Worm (Caenorhabditis elegans) whole organism, L2 larva: ENCODE data around the gene fmo-4.

Source experiments
- C34F6.9 ChIP-seq: fragments of 150-350 bp; optimal IDR thresholded peaks from 2 replicates; lab custom pipeline; 2014; ENCODE audit warnings: missing biosample characterization, missing genetic modification characterization
- F13H6.1 ChIP-seq: sonication (generic microtip); optimal IDR thresholded peaks from 2 replicates; lab custom pipeline; 2016; ENCODE audit warnings: missing genetic modification characterization, missing compliant biosample characterization
- R02D3.7 ChIP-seq: fragments of 150-350 bp; optimal IDR thresholded peaks from 2 replicates; lab custom pipeline; 2014; ENCODE audit warnings: missing biosample characterization, missing genetic modification characterization
- Y55F3AM.14 ChIP-seq: fragments of 200-800 bp; sonication (Bioruptor generic); optimal IDR thresholded peaks from 2 replicates; lab custom pipeline; 2018; ENCODE audit warnings: mild to moderate bottlenecking, missing genetic modification characterization, missing compliant biosample characterization
- alr-1 ChIP-seq: fragments of 150-350 bp; optimal IDR thresholded peaks from 2 replicates; lab custom pipeline; 2014; ENCODE audit warnings: missing biosample characterization, missing genetic modification characterization
- aly-2 ChIP-seq: fragments of 150-350 bp; optimal IDR thresholded peaks from 2 replicates; lab custom pipeline; 2014; ENCODE audit warnings: missing biosample characterization, missing genetic modification characterization
- ama-1 ChIP-seq: fragments of 150-350 bp; optimal IDR thresholded peaks from 2 replicates; lab custom pipeline; 2018; ENCODE audit warnings: inconsistent platforms
- blmp-1 ChIP-seq: sonication (generic microtip); optimal IDR thresholded peaks from 2 replicates; lab custom pipeline; 2017; ENCODE audit warnings: missing genetic modification characterization, mild to moderate bottlenecking, missing compliant biosample characterization, antibody characterized with exemption, moderate library complexity; ENCODE audit not compliant: insufficient read depth
- ceh-16 ChIP-seq: fragments of 150-350 bp; optimal IDR thresholded peaks from 2 replicates; lab custom pipeline; 2014; ENCODE audit warnings: missing biosample characterization, missing genetic modification characterization
- ceh-82 ChIP-seq: fragments of 150-350 bp; optimal IDR thresholded peaks from 2 replicates; lab custom pipeline; 2014; ENCODE audit warnings: missing biosample characterization, missing genetic modification characterization
- crh-2 ChIP-seq: sonication (generic microtip); optimal IDR thresholded peaks from 2 replicates; lab custom pipeline; 2017; ENCODE audit warnings: missing biosample characterization, missing genetic modification characterization
- dmd-4 ChIP-seq: sonication (generic microtip); optimal IDR thresholded peaks from 2 replicates; lab custom pipeline; 2017; ENCODE audit warnings: missing biosample characterization, missing genetic modification characterization
- elt-1 ChIP-seq: fragments of 150-350 bp; optimal IDR thresholded peaks from 2 replicates; lab custom pipeline; 2014; ENCODE audit warnings: missing biosample characterization, missing genetic modification characterization
- elt-3 ChIP-seq: sonication (generic microtip); optimal IDR thresholded peaks from 2 replicates; lab custom pipeline; 2017; ENCODE audit warnings: missing biosample characterization, missing genetic modification characterization
- fos-1 ChIP-seq: fragments of 150-350 bp; optimal IDR thresholded peaks from 2 replicates; lab custom pipeline; 2014; ENCODE audit warnings: missing biosample characterization, missing genetic modification characterization
- gmeb-1 ChIP-seq: fragments of 150-350 bp; optimal IDR thresholded peaks from 2 replicates; lab custom pipeline; 2014; ENCODE audit warnings: missing biosample characterization, missing genetic modification characterization
- lin-11 ChIP-seq: fragments of 150-350 bp; sonication (generic microtip); optimal IDR thresholded peaks from 2 replicates; lab custom pipeline; 2014; ENCODE audit warnings: missing biosample characterization, missing genetic modification characterization, inconsistent platforms, mixed read lengths
- lin-13 ChIP-seq: fragments of 150-350 bp; optimal IDR thresholded peaks from 2 replicates; lab custom pipeline; 2014; ENCODE audit warnings: missing biosample characterization, missing genetic modification reagents, missing genetic modification characterization
- lin-39 ChIP-seq: fragments of 150-350 bp; optimal IDR thresholded peaks from 2 replicates; lab custom pipeline; 2014; ENCODE audit warnings: missing biosample characterization, missing genetic modification reagents, missing genetic modification characterization
- lsy-2 ChIP-seq, 2 experiments: fragments of 150-350 bp in 1 of 2; sonication (generic microtip) in 1 of 2; optimal IDR thresholded peaks; 2 replicates each; lab custom pipeline; 2014 to 2017; ENCODE audit warnings: missing biosample characterization in 2 of 2, missing genetic modification characterization in 2 of 2
- mbf-1 ChIP-seq: sonication (generic microtip); optimal IDR thresholded peaks from 2 replicates; lab custom pipeline; 2017; ENCODE audit warnings: missing biosample characterization, missing genetic modification characterization
- mdl-1 ChIP-seq, 2 experiments: fragments of 150-350 bp in 1 of 2; sonication (generic microtip) in 1 of 2; optimal IDR thresholded peaks; 2 replicates each; lab custom pipeline; 2017; ENCODE audit warnings: missing biosample characterization in 2 of 2, missing genetic modification characterization in 2 of 2
- nhr-10 ChIP-seq: sonication (generic microtip); optimal IDR thresholded peaks from 2 replicates; lab custom pipeline; 2017; ENCODE audit warnings: missing biosample characterization, missing genetic modification characterization
- nhr-11 ChIP-seq: fragments of 150-350 bp; optimal IDR thresholded peaks from 2 replicates; lab custom pipeline; 2014; ENCODE audit warnings: missing biosample characterization, missing genetic modification characterization
- nhr-12 ChIP-seq: fragments of 150-350 bp; optimal IDR thresholded peaks from 2 replicates; lab custom pipeline; 2014; ENCODE audit warnings: missing biosample characterization, missing genetic modification characterization
- nhr-129 ChIP-seq: fragments of 150-350 bp; optimal IDR thresholded peaks from 2 replicates; lab custom pipeline; 2014; ENCODE audit warnings: missing biosample characterization, missing genetic modification characterization
- nhr-21 ChIP-seq: fragments of 150-350 bp; optimal IDR thresholded peaks from 2 replicates; lab custom pipeline; 2014; ENCODE audit warnings: missing biosample characterization, missing genetic modification characterization
- nhr-23 ChIP-seq: fragments of 150-350 bp; optimal IDR thresholded peaks from 2 replicates; lab custom pipeline; 2014; ENCODE audit warnings: missing biosample characterization, missing genetic modification reagents, missing genetic modification characterization
- nhr-237 ChIP-seq: fragments of 150-350 bp; optimal IDR thresholded peaks from 2 replicates; lab custom pipeline; 2014; ENCODE audit warnings: missing biosample characterization, missing genetic modification characterization
- nhr-25 ChIP-seq: fragments of 150-350 bp; sonication (generic microtip); optimal IDR thresholded peaks from 3 replicates; lab custom pipeline; 2014; ENCODE audit warnings: missing biosample characterization, missing genetic modification characterization
- nhr-77 ChIP-seq: fragments of 150-350 bp; optimal IDR thresholded peaks from 2 replicates; lab custom pipeline; 2014; ENCODE audit warnings: missing biosample characterization, missing genetic modification characterization
- peb-1 ChIP-seq: fragments of 150-350 bp; optimal IDR thresholded peaks from 2 replicates; lab custom pipeline; 2014; ENCODE audit warnings: missing biosample characterization, missing genetic modification characterization
- sem-4 ChIP-seq: fragments of 150-350 bp; optimal IDR thresholded peaks from 2 replicates; lab custom pipeline; 2014; ENCODE audit warnings: missing biosample characterization, missing genetic modification reagents, missing genetic modification characterization
- skn-1 ChIP-seq: sonication (generic microtip); optimal IDR thresholded peaks from 2 replicates; lab custom pipeline; 2017; ENCODE audit warnings: missing biosample characterization, missing genetic modification characterization
- sma-3 ChIP-seq: sonication (generic microtip); optimal IDR thresholded peaks from 2 replicates; lab custom pipeline; 2016; ENCODE audit warnings: missing genetic modification reagents, missing genetic modification characterization, missing compliant biosample characterization
- sma-9 ChIP-seq, 2 experiments: fragments of 150-350 bp in 1 of 2; sonication (generic microtip) in 1 of 2; optimal IDR thresholded peaks; 2 replicates each; lab custom pipeline; 2014 to 2016; ENCODE audit warnings: missing genetic modification characterization in 2 of 2, mild to moderate bottlenecking in 1 of 2, missing biosample characterization in 1 of 2, missing compliant biosample characterization in 1 of 2, missing genetic modification reagents in 1 of 2, moderate library complexity in 1 of 2
- snpc-4 ChIP-seq: fragments of 150-350 bp; optimal IDR thresholded peaks from 2 replicates; lab custom pipeline; 2014; ENCODE audit warnings: missing biosample characterization, missing genetic modification characterization
- unc-39 ChIP-seq: fragments of 150-350 bp; optimal IDR thresholded peaks from 2 replicates; lab custom pipeline; 2014; ENCODE audit warnings: missing biosample characterization, missing genetic modification characterization
- unc-55 ChIP-seq: fragments of 150-350 bp; sonication (generic microtip); optimal IDR thresholded peaks from 3 replicates; lab custom pipeline; 2014; ENCODE audit warnings: missing biosample characterization, missing genetic modification reagents, missing genetic modification characterization
- unc-62 ChIP-seq: fragments of 150-350 bp; optimal IDR thresholded peaks from 2 replicates; lab custom pipeline; 2014; ENCODE audit warnings: missing biosample characterization, missing genetic modification reagents, missing genetic modification characterization
- zag-1 ChIP-seq: fragments of 150-350 bp; optimal IDR thresholded peaks from 2 replicates; lab custom pipeline; 2014; ENCODE audit warnings: missing biosample characterization, missing genetic modification characterization
- ztf-1 ChIP-seq: fragments of 200-800 bp; sonication (Bioruptor generic); conservative IDR thresholded peaks from 2 replicates; pipeline ENCODE4 v1.3.6; 2022; ENCODE audit warnings: missing genetic modification characterization, missing compliant biosample characterization
- ztf-11 ChIP-seq: sonication (generic microtip); optimal IDR thresholded peaks from 2 replicates; lab custom pipeline; 2017; ENCODE audit warnings: missing biosample characterization, missing genetic modification characterization
- ztf-4 ChIP-seq: fragments of 150-350 bp; optimal IDR thresholded peaks from 2 replicates; lab custom pipeline; 2014; ENCODE audit warnings: missing biosample characterization, missing genetic modification characterization

fmo-4 gene

DNA sequence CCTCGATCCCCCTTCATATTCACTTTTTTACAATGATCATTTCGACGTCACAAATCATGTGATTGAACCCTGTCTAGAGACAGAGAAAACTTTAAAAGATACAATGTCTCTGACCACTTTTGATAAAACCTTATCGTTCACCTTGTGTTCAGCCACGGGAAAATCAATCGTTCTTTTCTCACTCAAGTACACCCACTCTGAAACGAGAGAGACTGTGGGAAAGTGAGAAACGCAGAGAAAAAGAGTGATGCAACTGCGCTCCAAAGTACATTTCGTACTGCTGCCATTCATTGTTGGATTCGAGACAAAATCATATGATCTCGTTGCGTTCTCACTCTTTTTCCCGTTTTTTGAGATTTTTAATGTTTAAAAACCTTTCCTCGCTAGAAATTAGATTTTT, 41.3 kb downstream of the fmo-4 start (continued):
- peak; percentile 88 for TF ChIP-seq gmeb-1 (tag; lab: Kevin White, UChicago)
- TF ChIP-seq, all 48 proteins: peak for 23

DNA sequence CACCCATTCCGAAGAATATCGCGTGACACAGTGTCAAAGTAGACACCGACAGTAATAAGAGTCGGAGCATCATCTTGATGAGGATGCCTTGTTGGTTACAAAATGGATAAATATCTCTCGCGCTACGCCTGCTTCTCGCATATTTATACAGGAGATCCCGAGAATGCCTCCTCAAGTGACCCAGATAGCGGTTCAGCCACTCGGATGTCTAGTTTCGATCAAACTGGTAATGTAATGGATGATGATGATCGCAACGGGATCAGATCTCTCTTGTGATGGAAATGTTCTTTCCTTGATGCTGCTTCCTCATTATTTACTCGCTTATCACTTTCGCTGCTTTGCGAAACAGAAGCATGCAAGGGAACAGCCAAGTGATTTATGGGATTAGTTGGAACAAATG, 42.7 kb downstream of the fmo-4 start, which contains the start of gene grl-17:
Gene grl-17 (minus strand): TSS at position 101 of the 400 bp plus-strand sequence.
- no peak for TF ChIP-seq aly-2 (tag; lab: Kevin White, UChicago)
- TF ChIP-seq lsy-2 (tag; optimal IDR thresholded peaks at IDR 0.05; lab: Kevin White, UChicago), result no peak
- TF ChIP-seq sma-9 (GFP tag; optimal IDR thresholded peaks at IDR 0.05; lab: Kevin White, UChicago), result no peak
- TF ChIP-seq sma-9 (tag; optimal IDR thresholded peaks at IDR 0.05; lab: Kevin White, UChicago), result no peak
- no peak for TF ChIP-seq mbf-1 (tag; lab: Kevin White, UChicago)
- TF ChIP-seq nhr-23 (tag; lab: Kevin White, UChicago), result no peak
- no peak for TF ChIP-seq nhr-129
- no peak for TF ChIP-seq nhr-11
- no peak for TF ChIP-seq gmeb-1 (tag; lab: Kevin White, UChicago)
- TF ChIP-seq R02D3.7 (tag; lab: Kevin White, UChicago), result no peak
- no peak for TF ChIP-seq crh-2
- no peak for TF ChIP-seq lin-13 (GFP tag; lab: Kevin White, UChicago)
- TF ChIP-seq elt-1 (tag; lab: Kevin White, UChicago), result no peak
- no peak for TF ChIP-seq ceh-16 (tag; lab: Kevin White, UChicago)
- no peak for TF ChIP-seq nhr-25 (tag; lab: Kevin White, UChicago)
- no peak for TF ChIP-seq sem-4 (tag; lab: Kevin White, UChicago)
- TF ChIP-seq fos-1, result no peak
- no peak for TF ChIP-seq lin-11 (tag; lab: Kevin White, UChicago)

DNA sequence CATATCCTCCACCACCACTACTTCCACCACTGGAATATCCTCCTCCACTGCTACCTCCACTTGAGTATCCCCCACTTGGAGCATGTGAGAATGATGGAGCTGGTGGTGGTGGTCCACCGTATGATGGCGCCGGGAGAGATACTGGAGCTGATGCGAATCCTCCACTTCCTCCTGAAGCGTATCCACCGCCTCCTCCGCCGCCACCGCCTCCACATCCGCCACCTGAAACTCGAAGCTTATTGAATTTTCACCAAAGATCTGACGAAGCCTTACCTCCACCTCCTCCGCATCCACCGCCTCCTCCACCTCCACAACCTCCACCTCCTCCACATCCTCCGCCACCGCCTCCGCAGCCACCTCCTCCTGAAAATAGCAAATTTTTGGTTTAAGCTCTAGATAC, 43.8 kb downstream of the fmo-4 start:
- TF ChIP-seq alr-1, result no peak
- TF ChIP-seq ama-1 (lab: Kevin White, UChicago), result no peak
- no peak for TF ChIP-seq Y55F3AM.14 (GFP tag; lab: Kevin White, UChicago)
- no peak for TF ChIP-seq gmeb-1 (tag; lab: Kevin White, UChicago)

DNA sequence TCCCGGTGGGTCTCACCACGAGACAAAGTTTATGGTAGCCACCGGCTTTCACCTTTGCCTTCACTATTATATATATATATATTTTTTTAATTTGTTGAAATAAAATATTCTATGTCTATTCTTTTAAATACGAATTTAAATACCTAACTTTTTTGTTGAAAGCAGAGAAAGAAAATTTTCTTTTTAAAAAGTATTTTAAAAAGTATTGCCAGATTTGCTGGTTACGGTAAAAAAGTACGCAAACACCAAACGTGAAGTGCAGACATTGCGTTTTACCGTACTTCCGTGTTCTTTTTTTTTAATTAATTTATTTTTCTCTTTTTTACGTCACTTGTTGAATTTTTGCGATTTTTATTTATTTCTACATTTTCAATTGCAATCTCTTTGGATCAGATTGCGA, 46.5 kb downstream of the fmo-4 start, which contains the start of gene C56A3.8:
Gene C56A3.8 (plus strand): TSS at position 301 of the 400 bp plus-strand sequence.
- no peak for TF ChIP-seq blmp-1 (tag; lab: Kevin White, UChicago)
- TF ChIP-seq skn-1 (tag; lab: Kevin White, UChicago), result no peak
- TF ChIP-seq ceh-82, result no peak
- no peak for TF ChIP-seq lsy-2 (tag; optimal IDR thresholded peaks at IDR 0.05; lab: Kevin White, UChicago)
- no peak for TF ChIP-seq mbf-1 (tag; lab: Kevin White, UChicago)
- TF ChIP-seq fos-1, result no peak
- no peak for TF ChIP-seq elt-3 (tag; lab: Kevin White, UChicago)
- TF ChIP-seq unc-39, result no peak

DNA sequence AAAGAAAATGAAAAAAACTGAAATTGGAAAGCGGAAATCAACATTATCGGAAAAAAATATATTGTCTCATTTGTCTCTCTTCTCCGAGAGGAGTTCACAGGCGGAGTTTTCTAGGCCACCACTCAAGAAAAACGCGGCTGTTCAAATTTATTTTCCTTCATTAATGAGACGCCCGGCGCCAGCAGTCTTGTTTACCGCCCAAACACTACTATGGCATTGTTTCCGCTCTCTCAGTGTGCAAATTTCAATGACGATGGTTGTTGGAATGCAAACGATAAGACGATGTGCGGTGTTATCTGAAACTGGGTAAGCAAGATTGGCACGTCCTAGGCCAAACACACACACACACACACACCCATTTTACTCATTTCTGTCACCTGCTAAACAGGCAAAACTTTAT, 49.8 kb downstream of the fmo-4 start, which contains the start of gene cav-2:
Gene cav-2 (plus strand): TSS at position 359 of the 400 bp plus-strand sequence.
- peak; percentile 84 for TF ChIP-seq crh-2
- peak; percentile 96 for TF ChIP-seq gmeb-1 (tag; lab: Kevin White, UChicago)
- TF ChIP-seq ceh-16 (tag; lab: Kevin White, UChicago), result no peak
- TF ChIP-seq ztf-1 (GFP tag; lab: Robert Waterston, UW), result no peak
- TF ChIP-seq nhr-12 (tag; lab: Kevin White, UChicago), result no peak
- no peak for TF ChIP-seq alr-1
- TF ChIP-seq ztf-11 (tag; lab: Kevin White, UChicago), result no peak
- peak; percentile 83 for TF ChIP-seq sma-3 (GFP tag; lab: Kevin White, UChicago)
- no peak for TF ChIP-seq dmd-4 (tag; lab: Kevin White, UChicago)
- no peak for TF ChIP-seq skn-1 (tag; lab: Kevin White, UChicago)
- TF ChIP-seq lin-13 (GFP tag; lab: Kevin White, UChicago), result peak; percentile 64
- no peak for TF ChIP-seq ztf-4
- no peak for TF ChIP-seq lin-39 (tag; lab: Kevin White, UChicago)
- TF ChIP-seq nhr-10 (tag; lab: Kevin White, UChicago), result no peak
- TF ChIP-seq mdl-1 (tag; optimal IDR thresholded peaks at IDR 0.05; lab: Kevin White, UChicago), result peak in 1 of 2 experiments; percentile 13
- no peak for TF ChIP-seq nhr-237
- peak; percentile 82 for TF ChIP-seq C34F6.9 (tag; lab: Kevin White, UChicago)
- peak; percentile 81 for TF ChIP-seq F13H6.1 (tag; lab: Kevin White, UChicago)
- no peak for TF ChIP-seq unc-62 (GFP tag; lab: Kevin White, UChicago)
- TF ChIP-seq unc-55, result peak; percentile 92
- TF ChIP-seq zag-1 (tag; lab: Kevin White, UChicago), result no peak
- no peak for TF ChIP-seq aly-2 (tag; lab: Kevin White, UChicago)
- TF ChIP-seq nhr-77, result no peak
- TF ChIP-seq blmp-1 (tag; lab: Kevin White, UChicago), result no peak
- TF ChIP-seq mbf-1 (tag; lab: Kevin White, UChicago), result no peak
- TF ChIP-seq sem-4 (tag; lab: Kevin White, UChicago), result peak; percentile 59
- TF ChIP-seq peb-1, result no peak
- TF ChIP-seq nhr-21 (tag; lab: Kevin White, UChicago), result peak; percentile 58
- TF ChIP-seq ceh-82, result no peak
- peak; percentile 62 for TF ChIP-seq snpc-4 (tag; lab: Kevin White, UChicago)
- TF ChIP-seq Y55F3AM.14 (GFP tag; lab: Kevin White, UChicago), result no peak
- TF ChIP-seq lsy-2 (tag; optimal IDR thresholded peaks at IDR 0.05; lab: Kevin White, UChicago), result peak; percentile 58 to 83
